Worm (Caenorhabditis elegans) whole organism, L3 larva: ENCODE measurements around the gene chil-18.
"Not testable (repeated sequence)": the region's sequence is repeated elsewhere in the genome, so short reads cannot be mapped to it uniquely, and the experiment has no call there.

Experiments used
- R02D3.7 ChIP-seq: fragments of 150-350 bp; optimal IDR thresholded peaks from 2 replicates; lab custom pipeline; 2014; ENCODE audit warnings: missing biosample characterization, missing genetic modification characterization
- ZK546.5 ChIP-seq: sonication (generic microtip); optimal IDR thresholded peaks from 2 replicates; lab custom pipeline; 2017; ENCODE audit warnings: missing biosample characterization, missing genetic modification characterization
- aly-2 ChIP-seq: fragments of 150-350 bp; optimal IDR thresholded peaks from 2 replicates; lab custom pipeline; 2014; ENCODE audit warnings: missing biosample characterization, missing genetic modification characterization
- ceh-16 ChIP-seq: sonication (generic microtip); optimal IDR thresholded peaks from 2 replicates; lab custom pipeline; 2017; ENCODE audit warnings: missing biosample characterization, missing genetic modification characterization
- ceh-28 ChIP-seq: fragments of 150-350 bp; optimal IDR thresholded peaks from 2 replicates; lab custom pipeline; 2014; ENCODE audit warnings: missing biosample characterization, missing genetic modification reagents, missing genetic modification characterization
- ceh-9 ChIP-seq: sonication (generic microtip); optimal IDR thresholded peaks from 2 replicates; lab custom pipeline; 2018; ENCODE audit warnings: missing biosample characterization, missing genetic modification characterization
- daf-12 ChIP-seq: fragments of 150-350 bp; optimal IDR thresholded peaks from 2 replicates; lab custom pipeline; 2014; ENCODE audit warnings: missing biosample characterization, missing genetic modification reagents, missing genetic modification characterization
- egl-27 ChIP-seq: sonication (generic microtip); optimal IDR thresholded peaks from 4 replicates; lab custom pipeline; 2017; ENCODE audit warnings: missing biosample characterization, missing genetic modification reagents, missing genetic modification characterization
- egl-5 ChIP-seq: fragments of 150-350 bp; optimal IDR thresholded peaks from 2 replicates; lab custom pipeline; 2017; ENCODE audit warnings: missing biosample characterization, missing genetic modification reagents, missing genetic modification characterization, inconsistent platforms
- elt-2 ChIP-seq: sonication (generic microtip); optimal IDR thresholded peaks from 2 replicates; lab custom pipeline; 2016; ENCODE audit warnings: missing genetic modification reagents, mild to moderate bottlenecking, missing genetic modification characterization, missing compliant biosample characterization
- eor-1 ChIP-seq, 2 experiments: fragments of 150-350 bp; optimal IDR thresholded peaks; 2 replicates each; lab custom pipeline; 2014 to 2018; ENCODE audit warnings: missing biosample characterization in 2 of 2, missing genetic modification characterization in 2 of 2
- fkh-10 ChIP-seq: sonication (generic microtip); optimal IDR thresholded peaks from 2 replicates; lab custom pipeline; 2017; ENCODE audit warnings: missing biosample characterization, missing genetic modification reagents, missing genetic modification characterization
- fkh-2 ChIP-seq: fragments of 150-350 bp; optimal IDR thresholded peaks from 2 replicates; lab custom pipeline; 2014; ENCODE audit warnings: missing biosample characterization, missing genetic modification reagents, missing genetic modification characterization
- fos-1 ChIP-seq: fragments of 150-350 bp; optimal IDR thresholded peaks from 2 replicates; lab custom pipeline; 2014; ENCODE audit warnings: missing biosample characterization, missing genetic modification characterization
- hmg-11 ChIP-seq: sonication (generic microtip); optimal IDR thresholded peaks from 2 replicates; lab custom pipeline; 2016; ENCODE audit warnings: missing genetic modification characterization, missing compliant biosample characterization
- jun-1 ChIP-seq: fragments of 150-350 bp; optimal IDR thresholded peaks from 2 replicates; lab custom pipeline; 2014; ENCODE audit warnings: missing biosample characterization, missing genetic modification reagents, missing genetic modification characterization
- lin-15B ChIP-seq: fragments of 150-350 bp; optimal IDR thresholded peaks from 2 replicates; lab custom pipeline; 2014; ENCODE audit warnings: missing biosample characterization, missing genetic modification characterization
- lin-39 ChIP-seq: fragments of 150-350 bp; optimal IDR thresholded peaks from 2 replicates; lab custom pipeline; 2018; ENCODE audit warnings: missing biosample characterization, missing genetic modification reagents, missing genetic modification characterization
- lsy-12 ChIP-seq: sonication (generic microtip); optimal IDR thresholded peaks from 2 replicates; lab custom pipeline; 2016; ENCODE audit warnings: mild to moderate bottlenecking, missing genetic modification characterization, missing compliant biosample characterization
- mml-1 ChIP-seq: fragments of 150-350 bp; sonication (generic microtip); optimal IDR thresholded peaks from 3 replicates; lab custom pipeline; 2014; ENCODE audit warnings: missing biosample characterization, missing genetic modification characterization
- nhr-11 ChIP-seq: fragments of 150-350 bp; optimal IDR thresholded peaks from 2 replicates; lab custom pipeline; 2014; ENCODE audit warnings: missing biosample characterization, missing genetic modification characterization
- nhr-12 ChIP-seq: fragments of 150-350 bp; optimal IDR thresholded peaks from 2 replicates; lab custom pipeline; 2014; ENCODE audit warnings: missing biosample characterization, missing genetic modification characterization
- nhr-23 ChIP-seq: fragments of 150-350 bp; optimal IDR thresholded peaks from 2 replicates; lab custom pipeline; 2014; ENCODE audit warnings: missing biosample characterization, missing genetic modification reagents, missing genetic modification characterization
- nhr-237 ChIP-seq: fragments of 150-350 bp; optimal IDR thresholded peaks from 2 replicates; lab custom pipeline; 2014; ENCODE audit warnings: missing biosample characterization, missing genetic modification characterization
- nhr-28 ChIP-seq: fragments of 150-350 bp; optimal IDR thresholded peaks from 2 replicates; lab custom pipeline; 2014; ENCODE audit warnings: missing biosample characterization, missing genetic modification characterization
- nhr-67 ChIP-seq: fragments of 150-350 bp; optimal IDR thresholded peaks from 2 replicates; lab custom pipeline; 2014; ENCODE audit warnings: missing biosample characterization, missing genetic modification characterization
- nhr-77 ChIP-seq: fragments of 150-350 bp; optimal IDR thresholded peaks from 2 replicates; lab custom pipeline; 2014; ENCODE audit warnings: missing biosample characterization, missing genetic modification characterization
- pha-4 ChIP-seq: fragments of 150-350 bp; optimal IDR thresholded peaks from 2 replicates; lab custom pipeline; 2014; ENCODE audit warnings: missing biosample characterization, missing genetic modification reagents, missing genetic modification characterization
- pqm-1 ChIP-seq: fragments of 150-350 bp; optimal IDR thresholded peaks from 2 replicates; lab custom pipeline; 2017; ENCODE audit warnings: missing biosample characterization, missing genetic modification characterization, inconsistent platforms
- sea-2 ChIP-seq: fragments of 150-350 bp; sonication (generic microtip); optimal IDR thresholded peaks from 4 replicates; lab custom pipeline; 2014; ENCODE audit warnings: missing biosample characterization, missing genetic modification reagents, missing genetic modification characterization
- skn-1 ChIP-seq: fragments of 150-350 bp; optimal IDR thresholded peaks from 2 replicates; lab custom pipeline; 2014; ENCODE audit warnings: missing biosample characterization, missing genetic modification characterization
- tbx-2 ChIP-seq: sonication (generic microtip); optimal IDR thresholded peaks from 2 replicates; lab custom pipeline; 2016; ENCODE audit warnings: mild to moderate bottlenecking, missing genetic modification characterization, missing compliant biosample characterization
- unc-39 ChIP-seq: sonication (generic microtip); optimal IDR thresholded peaks from 4 replicates; lab custom pipeline; 2017; ENCODE audit warnings: missing biosample characterization, missing genetic modification characterization
- unc-62 ChIP-seq: fragments of 150-350 bp; sonication (generic microtip); optimal IDR thresholded peaks from 4 replicates; lab custom pipeline; 2014; ENCODE audit warnings: missing biosample characterization, missing genetic modification reagents, missing genetic modification characterization
- zag-1 ChIP-seq: fragments of 150-350 bp; optimal IDR thresholded peaks from 2 replicates; lab custom pipeline; 2014; ENCODE audit warnings: missing biosample characterization, missing genetic modification characterization
- ztf-11 ChIP-seq: fragments of 150-350 bp; optimal IDR thresholded peaks from 2 replicates; lab custom pipeline; 2014; ENCODE audit warnings: missing biosample characterization, missing genetic modification characterization

chil-18 gene

DNA sequence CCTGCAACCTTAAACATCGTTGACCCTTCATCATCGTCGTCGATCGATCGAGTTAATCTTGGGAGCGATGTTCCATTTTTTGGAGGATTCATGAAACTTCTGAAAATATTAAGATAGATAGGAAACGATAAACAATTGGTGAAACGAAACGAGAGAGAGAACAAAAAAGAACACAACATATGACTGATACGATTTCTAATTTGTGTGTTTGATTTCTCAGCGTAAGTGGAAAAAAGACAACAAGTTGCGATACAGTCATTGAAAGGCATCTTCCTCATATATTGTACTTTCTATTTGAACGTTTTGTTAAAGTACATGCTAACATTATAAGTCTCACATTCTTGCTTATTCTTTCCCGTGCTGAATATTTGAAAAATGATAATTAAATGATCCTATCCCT, 4.1 kb downstream of the chil-18 start, which contains the start of gene R09D1.12:
TSS of gene R09D1.12 (minus strand) at position 101 of the 400 bp plus-strand sequence.
- not testable (repeated sequence) for TF ChIP-seq jun-1 (tag; lab: Kevin White, UChicago); nhr-67; eor-1 (tag; optimal IDR thresholded peaks at IDR 0.05; lab: Kevin White, UChicago)

DNA sequence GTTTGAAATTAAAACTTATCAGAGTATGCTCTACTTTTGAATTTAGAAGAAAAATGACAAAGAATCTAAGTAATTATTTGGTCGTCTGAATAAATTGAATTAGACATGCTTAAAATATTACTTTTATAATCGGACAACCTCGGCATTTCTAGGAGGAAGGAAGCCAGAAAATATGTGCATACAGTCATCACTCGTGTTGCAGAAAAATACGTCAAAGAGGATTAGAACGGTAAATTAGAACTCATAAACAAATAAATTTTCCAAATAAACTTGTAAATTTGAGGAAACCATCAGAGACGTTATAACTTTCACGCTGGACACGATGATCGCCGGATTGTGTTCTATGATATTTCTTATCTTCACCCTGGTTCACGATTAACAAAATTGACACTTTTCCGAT, 6.2 kb downstream of the chil-18 start, which contains the start of gene chil-19:
TSS of gene chil-19 (minus strand) at position 101 of the 400 bp plus-strand sequence.
- TF ChIP-seq ceh-16 (tag; lab: Kevin White, UChicago) (no peak), egl-27 (no peak), fkh-2 (tag; lab: Kevin White, UChicago) (no peak), unc-62 (GFP tag; lab: Kevin White, UChicago) (no peak), fkh-10 (GFP tag; lab: Kevin White, UChicago) (no peak), nhr-77 (no peak), unc-39 (tag; lab: Kevin White, UChicago) (no peak), tbx-2 (no peak), hmg-11 (tag; lab: Kevin White, UChicago) (no peak), nhr-11 (tag; lab: Kevin White, UChicago) (no peak), lin-15B (tag; lab: Kevin White, UChicago) (no peak), fos-1 (tag; lab: Kevin White, UChicago) (no peak)

DNA sequence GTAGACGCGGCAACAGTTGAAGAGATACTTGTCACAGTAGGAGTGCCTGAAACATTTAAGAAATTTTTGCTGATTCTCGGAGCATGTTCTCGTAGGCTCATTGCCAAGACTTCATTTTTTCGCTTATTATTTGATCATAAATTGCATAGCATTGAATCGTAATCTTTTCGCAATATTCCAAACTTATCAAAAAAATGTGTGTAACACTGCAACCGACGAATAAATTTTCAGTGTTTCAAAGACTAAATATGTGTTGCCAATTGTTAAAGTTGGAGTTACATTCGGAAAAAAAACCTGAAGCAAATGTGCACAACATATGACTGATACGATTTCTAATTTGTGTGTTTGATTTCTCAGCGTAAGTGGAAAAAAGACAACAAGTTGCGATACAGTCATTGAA, 11.4 kb downstream of the chil-18 start, which contains the start of gene R09D1.14:
TSS of gene R09D1.14 (minus strand) at position 101 of the 400 bp plus-strand sequence.
- TF ChIP-seq zag-1, ceh-9, egl-5 (tag; lab: Kevin White, UChicago): not testable (repeated sequence)
- TF ChIP-seq, all 47 proteins: peak for 0; not testable (repeated sequence) for 47

DNA sequence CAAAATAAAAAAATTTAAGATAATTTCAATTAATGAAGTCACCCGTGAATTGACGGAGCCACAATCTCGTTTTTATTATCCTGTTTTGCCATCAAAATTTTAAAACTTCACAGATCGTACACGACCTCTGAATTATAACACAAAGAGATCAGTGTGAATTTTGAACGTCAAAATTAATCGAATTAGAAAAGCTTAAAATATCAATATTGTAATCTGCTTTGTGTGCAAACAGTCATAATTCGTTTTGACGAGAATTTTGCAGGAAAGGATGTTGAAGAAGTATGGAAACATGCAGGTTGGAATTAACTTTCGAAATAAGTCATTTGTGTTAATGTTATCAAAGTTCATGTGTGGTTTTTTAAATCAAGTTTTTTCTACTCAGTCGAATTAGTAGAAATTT, 13.8 kb downstream of the chil-18 start, which contains the start of gene chil-21:
TSS of gene chil-21 (minus strand) at position 101 of the 400 bp plus-strand sequence.
- TF ChIP-seq skn-1 (tag; lab: Kevin White, UChicago); tbx-2; egl-27: not testable (repeated sequence)

DNA sequence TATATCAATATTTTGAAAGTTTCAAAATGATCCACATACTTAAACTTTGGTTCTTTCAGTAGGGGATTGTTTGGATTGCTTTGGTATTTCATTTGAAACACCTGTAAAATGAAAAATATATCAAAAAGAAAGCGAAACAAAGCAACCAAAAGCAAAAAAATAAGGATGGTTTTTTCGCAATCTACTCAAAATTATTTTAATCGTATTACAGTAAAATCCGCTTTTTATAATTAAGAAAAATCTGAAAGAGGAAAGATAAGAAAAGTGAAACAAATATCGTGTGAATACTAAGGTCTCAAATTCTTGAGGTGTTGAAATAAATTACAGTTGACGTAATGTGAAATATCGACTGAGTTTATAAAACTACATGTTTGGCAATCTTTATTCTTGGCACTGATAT, 18.0 kb downstream of the chil-18 start, which contains the start of gene chil-22:
TSS of gene chil-22 (minus strand) at position 101 of the 400 bp plus-strand sequence.
- TF ChIP-seq jun-1 (tag; lab: Kevin White, UChicago): no peak
- no peak for TF ChIP-seq lin-39 (tag; lab: Kevin White, UChicago)
- no peak for TF ChIP-seq aly-2
- no peak for TF ChIP-seq fos-1 (tag; lab: Kevin White, UChicago)
- no peak for TF ChIP-seq nhr-12 (tag; lab: Kevin White, UChicago)
- no peak for TF ChIP-seq ZK546.5
- TF ChIP-seq daf-12 (tag; lab: Kevin White, UChicago): no peak
- no peak for TF ChIP-seq zag-1 (tag; lab: Kevin White, UChicago)
- no peak for TF ChIP-seq ceh-16 (tag; lab: Kevin White, UChicago)
- TF ChIP-seq tbx-2: no peak
- TF ChIP-seq R02D3.7 (tag; lab: Kevin White, UChicago): no peak
- no peak for TF ChIP-seq egl-27
- TF ChIP-seq unc-62 (GFP tag; lab: Kevin White, UChicago): no peak
- no peak for TF ChIP-seq nhr-237
- no peak for TF ChIP-seq nhr-28 (tag; lab: Kevin White, UChicago)
- TF ChIP-seq ceh-28 (tag; lab: Kevin White, UChicago): no peak
- TF ChIP-seq nhr-77: no peak
- TF ChIP-seq sea-2: no peak
- no peak for TF ChIP-seq nhr-67

DNA sequence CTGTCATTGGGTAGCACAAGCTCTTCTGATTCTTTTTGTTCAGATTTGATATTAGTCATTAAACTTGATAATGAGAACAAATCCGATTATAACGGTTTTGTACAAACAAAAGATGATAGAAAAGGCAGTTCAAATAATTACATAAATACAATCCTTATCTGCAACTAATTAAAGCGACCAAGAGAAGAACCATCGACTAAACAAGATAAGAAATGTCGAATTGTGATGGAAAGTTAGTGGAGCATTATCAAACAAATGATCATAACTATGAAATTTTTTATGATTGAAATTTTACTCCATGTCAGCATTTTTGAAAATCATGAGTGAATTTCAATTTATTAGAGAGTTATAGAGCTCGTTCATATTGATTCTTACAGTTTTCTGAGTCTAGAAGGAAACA, 20.3 kb downstream of the chil-18 start, which contains the start of gene chil-23:
TSS of gene chil-23 (minus strand) at position 198 of the 400 bp plus-strand sequence.
- peak; percentile 82 for TF ChIP-seq jun-1 (tag; lab: Kevin White, UChicago)
- TF ChIP-seq ZK546.5: no peak
- peak; percentile 49 for TF ChIP-seq pha-4 (tag; lab: Kevin White, UChicago)
- peak; percentile 96 for TF ChIP-seq elt-2 (tag; lab: Kevin White, UChicago)
- TF ChIP-seq mml-1 (tag; lab: Kevin White, UChicago): no peak
- no peak for TF ChIP-seq ceh-9 (tag; lab: Kevin White, UChicago)
- no peak for TF ChIP-seq nhr-23 (tag; lab: Kevin White, UChicago)
- TF ChIP-seq fkh-10 (GFP tag; lab: Kevin White, UChicago): no peak
- no peak for TF ChIP-seq lsy-12 (tag; lab: Kevin White, UChicago)
- peak; percentile 97 for TF ChIP-seq pqm-1 (tag; lab: Kevin White, UChicago)
- no peak for TF ChIP-seq ztf-11 (tag; lab: Kevin White, UChicago)
